Fruit fly (Drosophila melanogaster): ENCODE results near the gene tant.

The tant gene

DNA sequence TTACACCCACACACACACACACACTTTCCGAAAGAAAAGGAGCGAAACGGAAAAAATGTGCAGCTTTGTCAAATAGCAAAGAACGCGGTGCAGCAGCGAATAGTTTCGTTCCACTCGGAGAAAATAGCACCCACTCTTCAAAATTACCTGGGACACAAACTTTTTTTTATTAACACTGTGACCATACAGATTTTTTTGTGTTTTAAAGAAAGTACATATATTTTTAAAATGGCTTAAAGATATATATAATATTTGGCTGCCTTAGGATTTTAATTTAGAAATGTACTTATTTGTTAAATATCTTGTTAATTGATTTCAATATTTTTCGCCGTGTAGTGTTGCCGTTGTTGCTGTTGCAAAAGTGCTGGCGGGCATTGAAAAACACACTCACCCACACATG, 29.5 kb downstream of the tant start:
- TF ChIP-seq Dll (optimal IDR thresholded peaks at IDR 0.05) (no peak), EcR (GFP tag; optimal IDR thresholded peaks at IDR 0.05) (no peak), usp (GFP tag; optimal IDR thresholded peaks at IDR 0.05) (no peak), pan (optimal IDR thresholded peaks at IDR 0.05) (no peak), CG8478 (optimal IDR thresholded peaks at IDR 0.05) (no peak), psq (optimal IDR thresholded peaks at IDR 0.05) (no peak)

DNA sequence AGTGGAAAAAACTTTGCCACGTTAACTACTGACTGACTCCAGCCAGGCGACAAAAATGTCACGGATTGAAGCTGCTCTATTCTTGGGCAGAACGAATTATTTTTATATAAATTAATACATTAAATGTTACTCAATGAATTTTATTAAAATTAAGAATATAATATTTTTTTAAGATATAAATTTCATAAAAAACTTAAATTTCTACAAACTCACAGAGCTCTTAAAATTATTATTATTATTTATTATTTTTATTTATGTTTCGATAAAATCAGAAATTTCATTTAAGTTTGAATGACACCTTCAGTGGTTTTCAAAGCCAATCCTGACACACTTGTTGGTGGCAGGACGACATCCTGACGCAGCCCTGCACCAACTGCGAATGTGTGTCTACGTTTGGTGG, 30.2 kb downstream of the tant start:
- no peak for TF ChIP-seq pan (optimal IDR thresholded peaks at IDR 0.05)
- TF ChIP-seq CG8478 (optimal IDR thresholded peaks at IDR 0.05) = no peak
- no peak for TF ChIP-seq Dll (optimal IDR thresholded peaks at IDR 0.05)
- TF ChIP-seq EcR (GFP tag; optimal IDR thresholded peaks at IDR 0.05) = no peak
- TF ChIP-seq usp (GFP tag; optimal IDR thresholded peaks at IDR 0.05) = no peak
- TF ChIP-seq psq (optimal IDR thresholded peaks at IDR 0.05) = no peak

DNA sequence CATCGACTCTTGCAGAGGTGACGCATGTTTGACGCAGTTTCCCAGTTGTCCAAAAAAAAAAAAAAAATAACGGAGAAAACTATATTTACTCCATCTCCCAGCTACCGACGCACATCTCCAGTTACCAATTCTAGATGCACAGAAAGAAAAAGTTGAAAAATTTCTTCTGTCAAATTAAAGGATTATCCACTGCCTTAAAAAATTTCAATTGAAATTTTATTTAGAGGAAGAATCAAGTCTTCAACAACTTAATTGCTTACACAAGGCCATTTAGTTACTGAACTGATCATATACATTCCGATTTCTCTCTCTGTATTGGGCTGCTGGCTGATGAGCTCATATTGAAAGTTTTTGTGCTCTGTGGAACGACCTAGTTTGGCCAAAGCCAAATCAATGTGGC, 31.1 kb downstream of the tant start:
- TF ChIP-seq psq (optimal IDR thresholded peaks at IDR 0.05) (no peak), pan (optimal IDR thresholded peaks at IDR 0.05) (no peak), usp (GFP tag; optimal IDR thresholded peaks at IDR 0.05) (no peak), EcR (GFP tag; optimal IDR thresholded peaks at IDR 0.05) (no peak), CG8478 (optimal IDR thresholded peaks at IDR 0.05) (no peak), Dll (optimal IDR thresholded peaks at IDR 0.05) (no peak)

dm6 chr3L:6093213-6093612, 38.3 kb downstream of the tant start, which contains the start of gene CG10469:
Gene CG10469 (minus strand): TSS chr3L:6093313.
- TF ChIP-seq EcR (GFP tag; optimal IDR thresholded peaks at IDR 0.05) (no peak), Dll (optimal IDR thresholded peaks at IDR 0.05) (no peak), CG8478 (optimal IDR thresholded peaks at IDR 0.05) (no peak), pan (optimal IDR thresholded peaks at IDR 0.05) (no peak), usp (GFP tag; optimal IDR thresholded peaks at IDR 0.05) (no peak), psq (optimal IDR thresholded peaks at IDR 0.05) (no peak)

dm6 chr3L:6094697-6095096, 39.8 kb downstream of the tant start, which contains the start of the genes CG10467 and loj:
Gene CG10467 (minus strand): TSS chr3L:6094747.
Gene loj (plus strand): TSS chr3L:6094987.
- TF ChIP-seq EcR (GFP tag; optimal IDR thresholded peaks at IDR 0.05) = no peak
- TF ChIP-seq usp (GFP tag; optimal IDR thresholded peaks at IDR 0.05) = no peak

DNA sequence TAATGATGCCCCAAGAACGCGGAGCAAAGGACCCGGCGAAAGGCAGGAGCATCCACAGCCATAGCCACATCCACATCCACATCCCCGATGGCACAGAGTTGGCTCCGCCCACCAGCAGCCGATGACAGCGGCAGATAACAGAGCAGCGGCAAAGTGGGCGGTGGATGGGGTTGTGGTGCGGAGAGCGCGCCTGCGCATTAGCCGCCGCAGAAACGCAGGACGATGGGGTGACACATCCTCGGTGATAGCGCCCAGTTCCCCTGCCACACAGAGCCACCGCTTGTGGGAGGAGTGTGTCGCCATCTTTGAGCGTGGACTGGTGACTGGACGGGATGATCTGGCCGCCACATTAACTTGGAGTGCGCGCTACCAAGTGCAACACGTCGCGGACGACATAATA, 42.3 kb downstream of the tant start, which contains the start of gene Ets65A:
Gene Ets65A (plus strand): TSS at position 348 of the 400 bp plus-strand sequence.
- TF ChIP-seq EcR (GFP tag; optimal IDR thresholded peaks at IDR 0.05) = no peak
- no peak for TF ChIP-seq psq (optimal IDR thresholded peaks at IDR 0.05)
- no peak for TF ChIP-seq pan (optimal IDR thresholded peaks at IDR 0.05)

DNA sequence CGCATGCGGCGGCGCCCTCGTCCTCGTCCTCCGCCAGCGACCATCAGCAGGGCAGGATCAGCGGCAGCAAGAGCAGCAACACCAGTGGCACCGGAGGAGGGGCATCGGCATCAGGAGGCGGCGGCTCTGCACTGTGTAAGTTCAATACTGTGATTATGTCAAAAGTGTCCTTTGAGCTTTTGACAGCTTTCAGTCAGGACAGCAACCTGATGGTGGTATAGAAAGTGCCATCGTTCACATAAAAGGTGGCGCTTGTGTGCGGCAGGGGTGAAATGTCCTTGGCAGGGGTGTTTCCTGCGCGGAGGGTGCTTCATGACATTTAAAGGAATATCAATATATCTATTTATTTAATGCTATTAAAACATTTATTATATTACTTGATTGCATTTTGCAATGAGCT, 48.7 kb downstream of the tant start:
- TF ChIP-seq psq (optimal IDR thresholded peaks at IDR 0.05) (no peak), EcR (GFP tag; optimal IDR thresholded peaks at IDR 0.05) (no peak), Dll (optimal IDR thresholded peaks at IDR 0.05) (no peak), pan (optimal IDR thresholded peaks at IDR 0.05) (no peak), CG8478 (optimal IDR thresholded peaks at IDR 0.05) (no peak)

DNA sequence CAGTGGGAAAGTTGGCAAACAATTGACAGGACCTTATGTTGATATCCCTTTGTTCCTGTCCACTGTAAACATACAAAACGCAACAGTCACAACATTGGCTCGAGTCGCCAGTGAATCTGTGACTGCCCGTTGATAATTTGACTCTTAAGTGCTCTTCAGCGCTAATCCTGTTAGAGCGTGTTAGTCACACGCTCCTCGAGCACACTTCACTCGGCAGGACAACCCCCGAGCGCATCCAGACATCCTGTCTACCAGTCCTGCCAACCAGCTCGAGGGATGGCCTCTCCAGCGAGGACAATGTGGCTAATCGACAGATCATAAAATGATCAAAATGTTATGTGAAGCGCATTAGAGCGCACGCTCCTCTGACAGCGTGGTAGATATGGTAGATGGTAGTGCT, 49.6 kb downstream of the tant start:
- TF ChIP-seq EcR (GFP tag; optimal IDR thresholded peaks at IDR 0.05) (no peak), Dll (optimal IDR thresholded peaks at IDR 0.05) (no peak), usp (GFP tag; optimal IDR thresholded peaks at IDR 0.05) (no peak), pan (optimal IDR thresholded peaks at IDR 0.05) (no peak), CG8478 (optimal IDR thresholded peaks at IDR 0.05) (no peak), psq (optimal IDR thresholded peaks at IDR 0.05) (no peak)

dm6 chr3L:6105435-6105834, 50.5 kb downstream of the tant start:
- TF ChIP-seq psq (optimal IDR thresholded peaks at IDR 0.05) (no peak), pan (optimal IDR thresholded peaks at IDR 0.05) (no peak), usp (GFP tag; optimal IDR thresholded peaks at IDR 0.05) (no peak), EcR (GFP tag; optimal IDR thresholded peaks at IDR 0.05) (no peak), CG8478 (optimal IDR thresholded peaks at IDR 0.05) (no peak), Dll (optimal IDR thresholded peaks at IDR 0.05) (no peak)

Data from whole organism.